Fruit fly (Drosophila melanogaster) whole organism, embryonic: ENCODE data around the gene CG31121.
A peak's percentile ranks its signal among the peaks of the same experiment; 100 is the strongest.

ENCODE experiments used
- B-H2 ChIP-seq: fragments of 200-800 bp; sonication (Bioruptor generic); optimal IDR thresholded peaks from 2 replicates; lab custom pipeline; 2018; ENCODE audit warnings: missing biosample characterization, mild to moderate bottlenecking, missing genetic modification characterization
- BEAF-32 ChIP-seq: fragments of 200-800 bp; sonication (Bioruptor generic); optimal IDR thresholded peaks from 3 replicates; lab custom pipeline; 2017; ENCODE audit warnings: missing biosample characterization, missing genetic modification characterization, mild to moderate bottlenecking, moderate library complexity, missing genetic modification reagents
- Bdp1 ChIP-seq: fragments of 200-800 bp; sonication (Bioruptor generic); optimal IDR thresholded peaks from 3 replicates; lab custom pipeline; 2016; ENCODE audit warnings: missing biosample characterization, missing genetic modification characterization
- Bgb ChIP-seq: fragments of 200-800 bp; sonication (Bioruptor generic); IDR thresholded peaks from 2 replicates; pipeline ENCODE4 v1.3.6; 2022; ENCODE audit warnings: missing biosample characterization, missing genetic modification characterization; ENCODE audit not compliant: partially characterized antibody
- CG10267 ChIP-seq: fragments of 200-800 bp; sonication (Bioruptor generic); optimal IDR thresholded peaks from 2 replicates; lab custom pipeline; 2018; ENCODE audit warnings: missing biosample characterization, mild to moderate bottlenecking, missing genetic modification characterization, moderate library complexity
- CG10321 ChIP-seq: fragments of 200-800 bp; sonication (Bioruptor generic); IDR thresholded peaks from 2 replicates; pipeline ENCODE4 v1.3.6; 2022; ENCODE audit warnings: missing biosample characterization, missing genetic modification characterization
- CG10366 ChIP-seq: fragments of 200-800 bp; sonication (Bioruptor generic); IDR thresholded peaks from 2 replicates; pipeline ENCODE4 v1.3.6; 2022; ENCODE audit warnings: missing biosample characterization, missing genetic modification characterization
- CG13287 ChIP-seq: fragments of 200-800 bp; sonication (Bioruptor generic); IDR thresholded peaks from 2 replicates; pipeline ENCODE4 v1.3.6; 2022; ENCODE audit warnings: missing biosample characterization, missing genetic modification characterization; ENCODE audit not compliant: partially characterized antibody
- CG13296 ChIP-seq: fragments of 200-800 bp; sonication (Bioruptor generic); optimal IDR thresholded peaks from 3 replicates; lab custom pipeline; 2018; ENCODE audit warnings: missing biosample characterization, mild to moderate bottlenecking, missing genetic modification characterization
- CG15479 ChIP-seq: fragments of 200-800 bp; sonication (Bioruptor generic); optimal IDR thresholded peaks from 3 replicates; lab custom pipeline; 2019; ENCODE audit warnings: missing biosample characterization, mild to moderate bottlenecking, missing genetic modification characterization, moderate library complexity
- CG17186 ChIP-seq: fragments of 200-800 bp; sonication (Bioruptor generic); optimal IDR thresholded peaks from 3 replicates; lab custom pipeline; 2017; ENCODE audit warnings: missing biosample characterization, missing genetic modification reagents, missing genetic modification characterization
- CG17912 ChIP-seq: fragments of 200-800 bp; sonication (Bioruptor generic); optimal IDR thresholded peaks from 2 replicates; lab custom pipeline; 2018; ENCODE audit warnings: missing biosample characterization, mild to moderate bottlenecking, missing genetic modification characterization
- CG2116 ChIP-seq: fragments of 200-800 bp; sonication (Bioruptor generic); optimal IDR thresholded peaks from 3 replicates; lab custom pipeline; 2018; ENCODE audit warnings: missing biosample characterization, mild to moderate bottlenecking, missing genetic modification characterization
- CG2889 ChIP-seq: fragments of 200-800 bp; sonication (Bioruptor generic); IDR thresholded peaks from 3 replicates; pipeline ENCODE4 v1.3.6; 2022; ENCODE audit warnings: missing biosample characterization, missing genetic modification characterization
- CG3281 ChIP-seq: fragments of 200-800 bp; sonication (Bioruptor generic); optimal IDR thresholded peaks from 3 replicates; lab custom pipeline; 2017; ENCODE audit warnings: missing biosample characterization, mild to moderate bottlenecking, missing genetic modification characterization
- CG3726 ChIP-seq: fragments of 200-800 bp; sonication (Bioruptor generic); IDR thresholded peaks from 3 replicates; pipeline ENCODE4, ENCODE4 v1.3.6; 2022; ENCODE audit warnings: missing biosample characterization, missing genetic modification characterization
- CG6254 ChIP-seq: fragments of 200-800 bp; sonication (Bioruptor generic); optimal IDR thresholded peaks from 3 replicates; lab custom pipeline; 2017; ENCODE audit warnings: mild to moderate bottlenecking, missing biosample characterization, missing genetic modification reagents, missing genetic modification characterization
- CG7271 ChIP-seq: fragments of 200-800 bp; sonication (Bioruptor generic); optimal IDR thresholded peaks from 2 replicates; lab custom pipeline; 2018; ENCODE audit warnings: missing biosample characterization, mild to moderate bottlenecking, missing genetic modification characterization, moderate library complexity
- CG7963 ChIP-seq: fragments of 200-800 bp; sonication (Bioruptor generic); IDR thresholded peaks from 3 replicates; pipeline ENCODE4 v1.3.6; 2022; ENCODE audit warnings: missing biosample characterization, missing genetic modification characterization; ENCODE audit not compliant: partially characterized antibody
- CG8944 ChIP-seq: fragments of 200-800 bp; sonication (Bioruptor generic); optimal IDR thresholded peaks from 3 replicates; lab custom pipeline; 2016; ENCODE audit warnings: missing biosample characterization, missing genetic modification characterization
- D19A ChIP-seq: fragments of 200-800 bp; optimal IDR thresholded peaks from 3 replicates; lab custom pipeline; 2019; ENCODE audit warnings: missing biosample characterization, mild to moderate bottlenecking, missing genetic modification characterization, moderate library complexity
- Dip3 ChIP-seq: fragments of 200-800 bp; sonication (Bioruptor generic); optimal IDR thresholded peaks from 3 replicates; lab custom pipeline; 2016; ENCODE audit warnings: missing biosample characterization, missing genetic modification characterization
- Dll ChIP-seq: fragments of 200-800 bp; sonication (Bioruptor generic); IDR thresholded peaks from 4 replicates; pipeline ENCODE4 v1.3.6; 2022; ENCODE audit warnings: missing biosample characterization, missing genetic modification characterization; ENCODE audit not compliant: partially characterized antibody
- Doc2 ChIP-seq: fragments of 200-800 bp; sonication (Bioruptor generic); IDR thresholded peaks from 2 replicates; pipeline ENCODE4 v1.3.6; 2022; ENCODE audit warnings: missing biosample characterization, missing genetic modification characterization
- HLHmδ ChIP-seq: fragments of 200-800 bp; sonication (Bioruptor generic); optimal IDR thresholded peaks from 2 replicates; lab custom pipeline; 2018; ENCODE audit warnings: missing biosample characterization, mild to moderate bottlenecking, missing genetic modification characterization, moderate library complexity
- Hsf ChIP-seq: fragments of 200-800 bp; sonication (Bioruptor generic); optimal IDR thresholded peaks from 3 replicates; lab custom pipeline; 2016; ENCODE audit warnings: missing biosample characterization, missing genetic modification characterization
- Myb ChIP-seq: fragments of 200-800 bp; sonication (Bioruptor generic); optimal IDR thresholded peaks from 2 replicates; lab custom pipeline; 2016; ENCODE audit warnings: missing biosample characterization, missing genetic modification characterization
- NFAT ChIP-seq: fragments of 200-800 bp; sonication (Bioruptor generic); IDR thresholded peaks from 2 replicates; pipeline ENCODE4 v1.3.6; 2022; ENCODE audit warnings: missing biosample characterization, missing genetic modification characterization
- Oaz ChIP-seq: fragments of 200-800 bp; sonication (Bioruptor generic); IDR thresholded peaks from 2 replicates; pipeline ENCODE4 v1.3.6; 2022; ENCODE audit warnings: missing biosample characterization, missing genetic modification characterization
- Opbp ChIP-seq: fragments of 200-800 bp; sonication (Bioruptor generic); IDR thresholded peaks from 3 replicates; pipeline ENCODE4 v1.3.6; 2022; ENCODE audit warnings: missing biosample characterization, missing genetic modification characterization; ENCODE audit not compliant: partially characterized antibody
- TFAM ChIP-seq: fragments of 200-800 bp; sonication (Bioruptor generic); optimal IDR thresholded peaks from 2 replicates; lab custom pipeline; 2017; ENCODE audit warnings: missing biosample characterization, missing genetic modification characterization, inconsistent platforms
- amos ChIP-seq: fragments of 200-800 bp; sonication (Bioruptor generic); IDR thresholded peaks from 2 replicates; pipeline ENCODE4 v1.3.6; 2022; ENCODE audit warnings: missing biosample characterization, missing genetic modification characterization; ENCODE audit not compliant: partially characterized antibody
- cg ChIP-seq: fragments of 200-800 bp; sonication (Bioruptor generic); optimal IDR thresholded peaks from 3 replicates; lab custom pipeline; 2019; ENCODE audit warnings: missing biosample characterization, mild to moderate bottlenecking, missing genetic modification characterization, moderate library complexity
- crc ChIP-seq: fragments of 200-800 bp; sonication (Bioruptor generic); optimal IDR thresholded peaks from 2 replicates; lab custom pipeline; 2016; ENCODE audit warnings: missing biosample characterization, missing genetic modification characterization
- crp ChIP-seq, 2 experiments: fragments of 200-800 bp; sonication (Bioruptor generic); optimal IDR thresholded peaks; 2 replicates in 1 of 2; 3 replicates in 1 of 2; lab custom pipeline; 2017; ENCODE audit warnings: missing biosample characterization in 2 of 2, missing genetic modification characterization in 2 of 2, mild to moderate bottlenecking in 1 of 2, moderate library complexity in 1 of 2
- dati ChIP-seq: fragments of 200-800 bp; sonication (Bioruptor generic); IDR thresholded peaks from 2 replicates; pipeline ENCODE4 v1.3.6; 2022; ENCODE audit warnings: missing biosample characterization, missing genetic modification characterization
- dmrt11E ChIP-seq: fragments of 200-800 bp; sonication (Bioruptor generic); optimal IDR thresholded peaks from 3 replicates; lab custom pipeline; 2018; ENCODE audit warnings: missing biosample characterization, mild to moderate bottlenecking, missing genetic modification characterization, moderate library complexity
- dysf ChIP-seq: fragments of 200-800 bp; sonication (Bioruptor generic); IDR thresholded peaks from 3 replicates; pipeline ENCODE4 v1.3.6; 2022; ENCODE audit warnings: missing biosample characterization, missing genetic modification characterization
- inv ChIP-seq: fragments of 200-800 bp; sonication (Bioruptor generic); IDR thresholded peaks from 2 replicates; pipeline ENCODE4 v1.3.6; 2022; ENCODE audit warnings: missing biosample characterization, missing genetic modification characterization; ENCODE audit not compliant: partially characterized antibody
- lmd ChIP-seq: fragments of 200-800 bp; sonication (Bioruptor generic); IDR thresholded peaks from 2 replicates; pipeline ENCODE4 v1.3.6; 2022; ENCODE audit warnings: missing biosample characterization, missing genetic modification characterization
- nerfin-1 ChIP-seq: fragments of 200-800 bp; sonication (Bioruptor generic); optimal IDR thresholded peaks from 3 replicates; lab custom pipeline; 2019; ENCODE audit warnings: missing biosample characterization, mild to moderate bottlenecking, missing genetic modification characterization, moderate library complexity
- nom ChIP-seq: fragments of 200-800 bp; sonication (Bioruptor generic); optimal IDR thresholded peaks from 2 replicates; lab custom pipeline; 2017; ENCODE audit warnings: missing biosample characterization, missing genetic modification characterization, mild to moderate bottlenecking, moderate library complexity, missing genetic modification reagents
- onecut ChIP-seq: fragments of 200-800 bp; sonication (Bioruptor generic); IDR thresholded peaks from 2 replicates; pipeline ENCODE4 v1.3.6; 2022; ENCODE audit warnings: missing biosample characterization, missing genetic modification characterization
- pan ChIP-seq, 4 experiments: fragments of >200 bp in 3 of 4; fragments of 200-800 bp in 1 of 4; sonication (Bioruptor generic) in 1 of 4; optimal IDR thresholded peaks in 3 of 4; IDR thresholded peaks in 1 of 4; 2 replicates each; pipeline versions ENCODE4 v1.3.6 to Lab custom; 2017 to 2022; ENCODE audit warnings: missing biosample characterization in 2 of 4, missing genetic modification characterization in 2 of 4, mixed read lengths in 1 of 4
- ro ChIP-seq: fragments of 200-800 bp; sonication (Bioruptor generic); IDR thresholded peaks from 2 replicates; pipeline ENCODE4 v1.3.6; 2022; ENCODE audit warnings: missing biosample characterization, missing genetic modification characterization
- tna ChIP-seq: fragments of 200-800 bp; sonication (Bioruptor generic); IDR thresholded peaks from 2 replicates; pipeline ENCODE4 v1.3.6; 2022; ENCODE audit warnings: missing biosample characterization, missing genetic modification characterization; ENCODE audit not compliant: partially characterized antibody
- toy ChIP-seq: fragments of 200-800 bp; sonication (Bioruptor generic); IDR thresholded peaks from 2 replicates; pipeline ENCODE4 v1.3.6; 2022; ENCODE audit warnings: missing biosample characterization, missing genetic modification characterization
- usp ChIP-seq: fragments of >200 bp; optimal IDR thresholded peaks from 2 replicates; lab custom pipeline; 2017; ENCODE audit warnings: missing biosample characterization, missing genetic modification characterization
- vvl ChIP-seq: fragments of 200-800 bp; sonication (Bioruptor generic); IDR thresholded peaks from 2 replicates; pipeline ENCODE4 v1.3.6; 2022; ENCODE audit warnings: missing biosample characterization, missing genetic modification characterization

CG31121 gene

DNA sequence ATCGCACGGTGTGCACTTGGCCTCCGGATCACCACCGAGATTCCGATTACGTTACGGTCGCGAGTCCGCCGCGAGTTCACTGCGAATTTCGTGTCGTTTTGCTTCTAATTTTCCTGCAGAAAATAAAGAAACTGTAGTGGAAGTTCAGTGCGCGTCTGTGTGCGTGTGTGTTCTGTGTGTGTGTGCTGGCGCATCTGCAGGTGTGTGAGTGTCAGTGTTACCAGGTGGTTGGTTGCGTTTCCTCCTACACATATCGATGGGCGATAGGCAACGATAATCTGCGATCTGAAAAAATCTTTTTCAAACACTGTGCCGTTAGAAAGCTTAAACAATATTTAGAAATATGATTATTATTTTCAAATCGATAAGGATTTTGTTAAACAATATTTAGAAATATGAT is 43.6 kb upstream of the CG31121 start, which contains the start of gene Osbp (continued):
- peak; percentile 64 for TF ChIP-seq BEAF-32 (GFP tag; lab: Kevin White, UChicago)
- TF ChIP-seq TFAM (GFP tag; lab: Kevin White, UChicago): no peak
- TF ChIP-seq toy: no peak
- TF ChIP-seq tna (GFP tag; lab: Robert Waterston, UW): peak; percentile 63
- no peak for TF ChIP-seq CG3726
- peak; percentile 59; the same call in 1 of the 3 replicates for TF ChIP-seq CG7963 (GFP tag; lab: Robert Waterston, UW)
- TF ChIP-seq NFAT (GFP tag; lab: Robert Waterston, UW): no peak
- no peak for TF ChIP-seq CG6254
- TF ChIP-seq lmd (GFP tag; lab: Robert Waterston, UW): no peak
- TF ChIP-seq cg: peak; percentile 98
- peak in 1 of 2 experiments; percentile 33 for TF ChIP-seq crp (GFP tag; optimal IDR thresholded peaks at IDR 0.05; lab: Kevin White, UChicago)
- no peak for TF ChIP-seq Doc2
- no peak for TF ChIP-seq CG2889 (GFP tag; lab: Robert Waterston, UW)
- no peak for TF ChIP-seq Hsf
- no peak for TF ChIP-seq CG7271 (tag; lab: Kevin White, UChicago)
- TF ChIP-seq CG2116 (GFP tag; lab: Kevin White, UChicago): peak; percentile 71
- TF ChIP-seq amos: peak; percentile 70
- no peak for TF ChIP-seq Bdp1 (GFP tag; lab: Kevin White, UChicago)
- no peak for TF ChIP-seq crc (GFP tag; lab: Kevin White, UChicago)
- no peak for TF ChIP-seq onecut
- TF ChIP-seq Opbp (GFP tag; lab: Robert Waterston, UW): peak; percentile 73
- TF ChIP-seq CG10321 (GFP tag; lab: Robert Waterston, UW): no peak
- TF ChIP-seq dati (GFP tag; lab: Robert Waterston, UW): no peak
- peak; percentile 1 for TF ChIP-seq CG13296 (GFP tag; lab: Kevin White, UChicago)
- TF ChIP-seq dmrt11E (tag; lab: Kevin White, UChicago): no peak
- TF ChIP-seq CG8944: no peak
- TF ChIP-seq inv: peak; percentile 48; the same call in 1 of the 2 replicates
- TF ChIP-seq vvl (GFP tag; lab: Robert Waterston, UW): no peak
- no peak for TF ChIP-seq Dip3 (GFP tag; lab: Kevin White, UChicago)
- TF ChIP-seq CG13287 (GFP tag; lab: Robert Waterston, UW): peak; percentile 73
- TF ChIP-seq dysf (GFP tag; lab: Robert Waterston, UW): no peak; the same call in 2 of the 3 replicates
- TF ChIP-seq pan (optimal IDR thresholded peaks at IDR 0.05; lab: Kevin White, UChicago): no peak
- TF ChIP-seq pan (GFP tag; optimal IDR thresholded peaks at IDR 0.05 in 1 of 2, IDR thresholded peaks at IDR 0.05 in 1 of 2): peak in 1 of 2 experiments; percentile 45
- TF ChIP-seq CG17912 (GFP tag; lab: Kevin White, UChicago): peak; percentile 0
- TF ChIP-seq CG15479 (GFP tag; lab: Kevin White, UChicago): no peak
- TF ChIP-seq Bgb (GFP tag; lab: Robert Waterston, UW): peak; percentile 77
- peak; percentile 50 for TF ChIP-seq nom (GFP tag; lab: Kevin White, UChicago)
- no peak for TF ChIP-seq CG3281
- no peak for TF ChIP-seq usp (GFP tag; lab: Kevin White, UChicago)
- TF ChIP-seq D19A: no peak
- TF ChIP-seq ro (GFP tag; lab: Robert Waterston, UW): no peak
- no peak for TF ChIP-seq Oaz (GFP tag; lab: Robert Waterston, UW)
- TF ChIP-seq CG10267: peak; percentile 72
- no peak for TF ChIP-seq CG10366 (GFP tag; lab: Robert Waterston, UW)
- peak; percentile 7 for TF ChIP-seq HLHmδ (GFP tag; lab: Kevin White, UChicago)
- TF ChIP-seq nerfin-1 (tag; lab: Kevin White, UChicago): peak; percentile 6
- TF ChIP-seq CG17186 (GFP tag; lab: Kevin White, UChicago): peak; percentile 72
- peak; percentile 96 for TF ChIP-seq Myb (GFP tag; lab: Kevin White, UChicago)
- TF ChIP-seq B-H2 (GFP tag; lab: Kevin White, UChicago): peak; percentile 65
- TF ChIP-seq Dll: peak; percentile 58; the same call in 2 of the 4 replicates
